Fruit fly (Drosophila melanogaster) whole organism, pupa: ENCODE results near the gene Tengl2.
A peak's percentile ranks its signal among the peaks of the same experiment; 100 is the strongest.

Experiments
- CG10348 ChIP-seq: fragments of 200-800 bp; sonication (Bioruptor generic); IDR thresholded peaks from 2 replicates; pipeline ENCODE4 v1.3.6; 2022; ENCODE audit warnings: missing biosample characterization, missing genetic modification characterization
- CG4496 ChIP-seq: fragments of 200-800 bp; sonication (Bioruptor generic); IDR thresholded peaks from 3 replicates; pipeline ENCODE4 v1.3.6; 2022; ENCODE audit warnings: missing biosample characterization, missing genetic modification characterization
- EcR ChIP-seq: fragments of 200-800 bp; sonication (Bioruptor generic); optimal IDR thresholded peaks from 3 replicates; lab custom pipeline; 2019; ENCODE audit warnings: missing biosample characterization, missing genetic modification characterization, mild to moderate bottlenecking, moderate library complexity, missing genetic modification reagents
- Ets98B ChIP-seq: fragments of 200-800 bp; sonication (Bioruptor generic); IDR thresholded peaks from 2 replicates; pipeline ENCODE4 v1.3.6; 2022; ENCODE audit warnings: missing biosample characterization, missing genetic modification characterization

- no peak for TF ChIP-seq CG4496
- peak; percentile 100 for TF ChIP-seq EcR (GFP tag; lab: Kevin White, UChicago)
- no peak for TF ChIP-seq CG10348 (GFP tag; lab: Robert Waterston, UW)
- TF ChIP-seq Ets98B (GFP tag; lab: Robert Waterston, UW) = no peak
These were observed 42.4 kb downstream of the Tengl2 start for dm6 chr2L:2196590-2197474.
